Worm (Caenorhabditis elegans) whole organism, mixed stage, embryonic: ENCODE data around the gene ceh-90.

ENCODE experiments used
- M03D4.4 ChIP-seq: sonication (generic microtip); optimal IDR thresholded peaks from 2 replicates; lab custom pipeline; 2017; ENCODE audit warnings: mild to moderate bottlenecking, missing genetic modification characterization, missing compliant biosample characterization
- bed-3 ChIP-seq: fragments of 200-800 bp; sonication (Bioruptor generic); optimal IDR thresholded peaks from 3 replicates; lab custom pipeline; 2018; ENCODE audit warnings: mild to moderate bottlenecking, missing genetic modification characterization, moderate library complexity, missing compliant biosample characterization
- blmp-1 ChIP-seq: fragments of 150-350 bp; optimal IDR thresholded peaks from 2 replicates; lab custom pipeline; 2014; ENCODE audit warnings: missing biosample characterization, missing genetic modification characterization
- ceh-39 ChIP-seq: fragments of 150-350 bp; optimal IDR thresholded peaks from 2 replicates; lab custom pipeline; 2014; ENCODE audit warnings: missing biosample characterization, missing genetic modification characterization
- ceh-43 ChIP-seq: fragments of 200-800 bp; sonication (Bioruptor generic); optimal IDR thresholded peaks from 2 replicates; lab custom pipeline; 2018; ENCODE audit warnings: mild to moderate bottlenecking, missing genetic modification characterization, moderate library complexity, missing compliant biosample characterization
- ceh-83 ChIP-seq: fragments of 200-800 bp; sonication (Bioruptor generic); optimal IDR thresholded peaks from 2 replicates; lab custom pipeline; 2018; ENCODE audit warnings: mild to moderate bottlenecking, missing genetic modification characterization, missing compliant biosample characterization
- ces-1 ChIP-seq: fragments of 150-350 bp; optimal IDR thresholded peaks from 2 replicates; lab custom pipeline; 2014; ENCODE audit warnings: missing biosample characterization, missing genetic modification reagents, missing genetic modification characterization
- cnd-1 ChIP-seq: fragments of 200-800 bp; sonication (Bioruptor generic); optimal IDR thresholded peaks from 2 replicates; lab custom pipeline; 2018; ENCODE audit warnings: mild to moderate bottlenecking, missing genetic modification characterization, missing compliant biosample characterization
- drap-1 ChIP-seq: fragments of 200-800 bp; sonication (Bioruptor generic); optimal IDR thresholded peaks from 3 replicates; lab custom pipeline; 2018; ENCODE audit warnings: mild to moderate bottlenecking, missing genetic modification characterization, missing compliant biosample characterization
- elt-1 ChIP-seq: sonication (generic microtip); optimal IDR thresholded peaks from 2 replicates; lab custom pipeline; 2017; ENCODE audit warnings: missing genetic modification characterization, mild to moderate bottlenecking, missing compliant biosample characterization, antibody characterized with exemption, moderate library complexity, borderline replicate concordance; ENCODE audit not compliant: insufficient read depth
- elt-3 ChIP-seq: fragments of 150-350 bp; optimal IDR thresholded peaks from 2 replicates; lab custom pipeline; 2014; ENCODE audit warnings: missing biosample characterization, missing genetic modification characterization
- flh-1 ChIP-seq: fragments of 200-800 bp; sonication (Bioruptor generic); optimal IDR thresholded peaks from 2 replicates; lab custom pipeline; 2018; ENCODE audit warnings: mild to moderate bottlenecking, missing genetic modification characterization, moderate library complexity, missing compliant biosample characterization
- ham-2 ChIP-seq: fragments of 200-800 bp; sonication (Bioruptor generic); optimal IDR thresholded peaks from 2 replicates; lab custom pipeline; 2018; ENCODE audit warnings: mild to moderate bottlenecking, missing genetic modification characterization, missing compliant biosample characterization
- hlh-1 ChIP-seq: fragments of 150-350 bp; optimal IDR thresholded peaks from 2 replicates; lab custom pipeline; 2014; ENCODE audit warnings: missing biosample characterization, missing genetic modification reagents, missing genetic modification characterization
- lin-13 ChIP-seq: fragments of 150-350 bp; optimal IDR thresholded peaks from 2 replicates; lab custom pipeline; 2014; ENCODE audit warnings: missing biosample characterization, missing genetic modification characterization
- lin-32 ChIP-seq: fragments of 200-800 bp; sonication (Bioruptor generic); optimal IDR thresholded peaks from 2 replicates; lab custom pipeline; 2018; ENCODE audit warnings: mild to moderate bottlenecking, missing genetic modification characterization, missing compliant biosample characterization
- lsy-2 ChIP-seq: fragments of 150-350 bp; optimal IDR thresholded peaks from 2 replicates; lab custom pipeline; 2014; ENCODE audit warnings: missing biosample characterization, missing genetic modification characterization
- mab-5 ChIP-seq: fragments of 150-350 bp; optimal IDR thresholded peaks from 2 replicates; lab custom pipeline; 2014; ENCODE audit warnings: missing biosample characterization, missing genetic modification characterization
- mep-1 ChIP-seq: fragments of 150-350 bp; optimal IDR thresholded peaks from 2 replicates; lab custom pipeline; 2017; ENCODE audit warnings: missing biosample characterization, missing genetic modification reagents, missing genetic modification characterization, inconsistent platforms
- mls-2 ChIP-seq: sonication (generic microtip); optimal IDR thresholded peaks from 2 replicates; lab custom pipeline; 2016; ENCODE audit warnings: mild to moderate bottlenecking, missing genetic modification characterization, moderate library complexity, missing compliant biosample characterization
- nhr-12 ChIP-seq: fragments of 150-350 bp; optimal IDR thresholded peaks from 2 replicates; lab custom pipeline; 2014; ENCODE audit warnings: missing biosample characterization, missing genetic modification characterization
- nhr-2 ChIP-seq: fragments of 150-350 bp; optimal IDR thresholded peaks from 2 replicates; lab custom pipeline; 2014; ENCODE audit warnings: missing biosample characterization, missing genetic modification characterization
- nhr-237 ChIP-seq: fragments of 150-350 bp; optimal IDR thresholded peaks from 2 replicates; lab custom pipeline; 2014; ENCODE audit warnings: missing biosample characterization, missing genetic modification characterization
- nhr-28 ChIP-seq: fragments of 150-350 bp; optimal IDR thresholded peaks from 2 replicates; lab custom pipeline; 2014; ENCODE audit warnings: missing biosample characterization, missing genetic modification characterization
- nhr-76 ChIP-seq: sonication (generic microtip); optimal IDR thresholded peaks from 2 replicates; lab custom pipeline; 2017; ENCODE audit warnings: missing biosample characterization, missing genetic modification characterization
- pha-4 ChIP-seq: fragments of 150-350 bp; optimal IDR thresholded peaks from 2 replicates; lab custom pipeline; 2018; ENCODE audit warnings: missing biosample characterization, missing genetic modification reagents, missing genetic modification characterization
- sem-2 ChIP-seq: fragments of 200-800 bp; sonication (Bioruptor generic); optimal IDR thresholded peaks from 2 replicates; lab custom pipeline; 2018; ENCODE audit warnings: mild to moderate bottlenecking, missing genetic modification characterization, missing compliant biosample characterization
- snpc-4 ChIP-seq: fragments of 150-350 bp; optimal IDR thresholded peaks from 2 replicates; lab custom pipeline; 2014; ENCODE audit warnings: missing biosample characterization, missing genetic modification characterization
- sptf-1 ChIP-seq: sonication (generic microtip); optimal IDR thresholded peaks from 2 replicates; lab custom pipeline; 2017; ENCODE audit warnings: mild to moderate bottlenecking, missing genetic modification characterization, moderate library complexity, missing compliant biosample characterization
- tbx-8 ChIP-seq: fragments of 200-800 bp; sonication (Bioruptor generic); optimal IDR thresholded peaks from 2 replicates; lab custom pipeline; 2018; ENCODE audit warnings: mild to moderate bottlenecking, missing genetic modification characterization, moderate library complexity, missing compliant biosample characterization
- unc-120 ChIP-seq: sonication (generic microtip); optimal IDR thresholded peaks from 2 replicates; lab custom pipeline; 2017; ENCODE audit warnings: missing genetic modification characterization, missing compliant biosample characterization; ENCODE audit not compliant: poor library complexity, severe bottlenecking
- unc-39 ChIP-seq: fragments of 150-350 bp; optimal IDR thresholded peaks from 2 replicates; lab custom pipeline; 2014; ENCODE audit warnings: missing biosample characterization, missing genetic modification characterization
- unc-62 ChIP-seq: fragments of 150-350 bp; optimal IDR thresholded peaks from 2 replicates; lab custom pipeline; 2014; ENCODE audit warnings: missing biosample characterization, missing genetic modification reagents, missing genetic modification characterization
- zip-8 ChIP-seq: fragments of 150-350 bp; optimal IDR thresholded peaks from 2 replicates; lab custom pipeline; 2014; ENCODE audit warnings: missing biosample characterization, missing genetic modification characterization
- ztf-11 ChIP-seq: fragments of 150-350 bp; optimal IDR thresholded peaks from 2 replicates; lab custom pipeline; 2014; ENCODE audit warnings: missing biosample characterization, missing genetic modification characterization

Gene ceh-90

DNA sequence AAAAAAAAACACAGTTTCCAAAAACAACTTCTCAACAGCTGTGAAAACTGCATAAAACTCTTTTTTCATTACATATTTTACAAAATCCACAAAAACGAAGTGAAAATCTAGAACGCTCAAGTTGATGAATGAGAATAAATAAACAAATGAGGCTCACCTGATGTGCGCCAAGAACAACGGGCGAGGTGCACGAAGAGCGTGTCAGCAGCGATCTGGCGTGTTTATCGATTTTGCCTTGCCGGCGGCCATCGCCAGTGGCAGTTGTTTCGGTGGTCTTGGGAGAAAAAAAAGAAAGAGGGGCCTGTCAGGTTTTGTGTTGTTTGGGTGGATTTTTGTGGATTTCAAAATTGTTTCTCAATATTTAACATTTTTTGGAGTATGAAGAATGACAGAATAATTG, 17.0 kb upstream of the ceh-90 start, which contains the start of gene idhb-1:
Gene idhb-1, minus strand, starts transcription at position 214 of the 400 bp plus-strand sequence.
- no peak for TF ChIP-seq M03D4.4
- TF ChIP-seq unc-39, result no peak
- peak; percentile 24 for TF ChIP-seq mep-1 (tag; lab: Kevin White, UChicago)
- no peak for TF ChIP-seq sem-2 (GFP tag; lab: Kevin White, UChicago)
- no peak for TF ChIP-seq ceh-43
- no peak for TF ChIP-seq snpc-4
- peak; percentile 9 for TF ChIP-seq cnd-1 (tag; lab: Kevin White, UChicago)
- TF ChIP-seq lin-13 (tag; lab: Kevin White, UChicago), result peak; percentile 83
- TF ChIP-seq ztf-11 (tag; lab: Kevin White, UChicago), result no peak
- no peak for TF ChIP-seq zip-8 (tag; lab: Kevin White, UChicago)
- peak; percentile 51 for TF ChIP-seq lsy-2 (tag; lab: Kevin White, UChicago)
- TF ChIP-seq nhr-76 (tag; lab: Kevin White, UChicago), result no peak
- no peak for TF ChIP-seq bed-3 (GFP tag; lab: Kevin White, UChicago)
- TF ChIP-seq ceh-39 (tag; lab: Kevin White, UChicago), result no peak
- no peak for TF ChIP-seq nhr-28 (tag; lab: Kevin White, UChicago)
- TF ChIP-seq elt-3 (tag; lab: Kevin White, UChicago), result no peak
- TF ChIP-seq nhr-237 (tag; lab: Kevin White, UChicago), result no peak
- TF ChIP-seq tbx-8, result no peak
- TF ChIP-seq elt-1, result no peak
- TF ChIP-seq mls-2 (tag; lab: Kevin White, UChicago), result peak; percentile 11
- no peak for TF ChIP-seq nhr-12 (tag; lab: Kevin White, UChicago)
- TF ChIP-seq drap-1, result no peak
- TF ChIP-seq unc-120 (tag; lab: Kevin White, UChicago), result no peak
- TF ChIP-seq lin-32 (GFP tag; lab: Kevin White, UChicago), result no peak
- TF ChIP-seq pha-4 (tag; lab: Kevin White, UChicago), result peak; percentile 31
- peak; percentile 89 for TF ChIP-seq hlh-1 (tag; lab: Kevin White, UChicago)
- no peak for TF ChIP-seq sptf-1 (tag; lab: Kevin White, UChicago)

DNA sequence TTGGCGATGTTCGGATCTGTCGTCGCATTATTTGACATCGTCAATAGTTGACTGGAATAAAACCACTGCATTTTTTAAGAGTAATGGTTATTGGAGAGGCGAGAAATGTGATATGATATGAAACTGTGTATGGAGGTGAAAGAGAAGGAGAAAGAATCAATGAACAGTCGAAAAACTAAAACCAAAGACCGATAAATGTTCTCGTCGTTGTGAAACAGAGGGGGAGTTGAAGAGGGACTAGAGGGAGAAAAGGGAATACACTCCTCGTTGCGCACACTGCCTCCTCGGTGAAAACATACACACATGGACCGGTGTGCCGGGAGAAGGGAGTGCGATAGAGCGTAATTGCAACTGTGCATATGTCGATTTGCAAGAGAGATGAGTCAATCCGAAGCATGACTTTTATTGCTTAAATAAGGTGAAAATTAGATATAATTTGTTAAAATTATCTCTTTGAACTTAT, 12.8 kb upstream of the ceh-90 start, which contains the start of gene sym-4:
Gene sym-4, minus strand, starts transcription at position 51 of the 463 bp plus-strand sequence.
- TF ChIP-seq elt-3 (tag; lab: Kevin White, UChicago) (peak; percentile 68), ceh-39 (tag; lab: Kevin White, UChicago) (peak; percentile 42), flh-1 (no peak), mep-1 (tag; lab: Kevin White, UChicago) (peak; percentile 82), zip-8 (tag; lab: Kevin White, UChicago) (no peak), ceh-43 (no peak), nhr-76 (tag; lab: Kevin White, UChicago) (no peak), M03D4.4 (peak; percentile 20), ces-1 (GFP tag; lab: Kevin White, UChicago) (peak; percentile 87), sptf-1 (tag; lab: Kevin White, UChicago) (peak; percentile 38), drap-1 (peak; percentile 36), unc-120 (tag; lab: Kevin White, UChicago) (peak; percentile 99), cnd-1 (tag; lab: Kevin White, UChicago) (peak; percentile 21), lin-32 (GFP tag; lab: Kevin White, UChicago) (peak; percentile 1), hlh-1 (tag; lab: Kevin White, UChicago) (peak; percentile 62), pha-4 (tag; lab: Kevin White, UChicago) (peak; percentile 88), nhr-12 (tag; lab: Kevin White, UChicago) (no peak), nhr-28 (tag; lab: Kevin White, UChicago) (no peak), unc-62 (GFP tag; lab: Kevin White, UChicago) (peak; percentile 74), ham-2 (GFP tag; lab: Kevin White, UChicago) (no peak), blmp-1 (tag; lab: Kevin White, UChicago) (no peak), ceh-83 (GFP tag; lab: Kevin White, UChicago) (no peak), bed-3 (GFP tag; lab: Kevin White, UChicago) (no peak), mab-5 (no peak), unc-39 (peak; percentile 6), elt-1 (peak; percentile 50), mls-2 (tag; lab: Kevin White, UChicago) (no peak), lin-13 (tag; lab: Kevin White, UChicago) (peak; percentile 21), sem-2 (GFP tag; lab: Kevin White, UChicago) (no peak), ztf-11 (tag; lab: Kevin White, UChicago) (no peak), nhr-237 (tag; lab: Kevin White, UChicago) (peak; percentile 83), snpc-4 (no peak), tbx-8 (no peak), lsy-2 (tag; lab: Kevin White, UChicago) (peak; percentile 59), nhr-2 (peak; percentile 51)
